Worm (Caenorhabditis elegans) whole organism, L3 larva: ENCODE data around the gene F16F9.3.

Source experiments
- ZK546.5 ChIP-seq: sonication (generic microtip); optimal IDR thresholded peaks from 2 replicates; lab custom pipeline; 2017; ENCODE audit warnings: missing biosample characterization, missing genetic modification characterization
- elt-2 ChIP-seq: sonication (generic microtip); optimal IDR thresholded peaks from 2 replicates; lab custom pipeline; 2016; ENCODE audit warnings: missing genetic modification reagents, mild to moderate bottlenecking, missing genetic modification characterization, missing compliant biosample characterization
- nhr-237 ChIP-seq: fragments of 150-350 bp; optimal IDR thresholded peaks from 2 replicates; lab custom pipeline; 2014; ENCODE audit warnings: missing biosample characterization, missing genetic modification characterization
- nhr-77 ChIP-seq: fragments of 150-350 bp; optimal IDR thresholded peaks from 2 replicates; lab custom pipeline; 2014; ENCODE audit warnings: missing biosample characterization, missing genetic modification characterization
- pha-4 ChIP-seq: fragments of 150-350 bp; optimal IDR thresholded peaks from 2 replicates; lab custom pipeline; 2014; ENCODE audit warnings: missing biosample characterization, missing genetic modification reagents, missing genetic modification characterization
- skn-1 ChIP-seq: fragments of 150-350 bp; optimal IDR thresholded peaks from 2 replicates; lab custom pipeline; 2014; ENCODE audit warnings: missing biosample characterization, missing genetic modification characterization
- snpc-4 ChIP-seq: fragments of 150-350 bp; optimal IDR thresholded peaks from 2 replicates; lab custom pipeline; 2014; ENCODE audit warnings: missing biosample characterization, missing genetic modification characterization
- unc-62 ChIP-seq: fragments of 150-350 bp; sonication (generic microtip); optimal IDR thresholded peaks from 4 replicates; lab custom pipeline; 2014; ENCODE audit warnings: missing biosample characterization, missing genetic modification reagents, missing genetic modification characterization

ce11 chrX:8492750-8493149 lies 35.3 kb downstream of the F16F9.3 start:
- TF ChIP-seq skn-1 (no peak), snpc-4 (no peak), pha-4 (tag; lab: Kevin White, UChicago) (peak; percentile 80), ZK546.5 (tag; lab: Kevin White, UChicago) (no peak), nhr-237 (tag; lab: Kevin White, UChicago) (no peak), unc-62 (GFP tag; lab: Kevin White, UChicago) (no peak), nhr-77 (tag; lab: Kevin White, UChicago) (no peak), elt-2 (peak; percentile 41)
